Worm (Caenorhabditis elegans) whole organism, L1 larva: Measurements from ENCODE around the gene uggt-1.
A peak's percentile ranks its signal among the peaks of the same experiment; 100 is the strongest.

ENCODE experiments used
- C16A3.4 ChIP-seq: fragments of 150-350 bp; optimal IDR thresholded peaks from 2 replicates; lab custom pipeline; 2014; ENCODE audit warnings: missing biosample characterization, missing genetic modification characterization
- C34B4.2 ChIP-seq: sonication (generic microtip); optimal IDR thresholded peaks from 2 replicates; lab custom pipeline; 2017; ENCODE audit warnings: mild to moderate bottlenecking, missing genetic modification characterization, missing compliant biosample characterization
- aha-1 ChIP-seq: fragments of 150-350 bp; optimal IDR thresholded peaks from 2 replicates; lab custom pipeline; 2014; ENCODE audit warnings: missing biosample characterization, missing genetic modification characterization
- blmp-1 ChIP-seq: fragments of 150-350 bp; optimal IDR thresholded peaks from 2 replicates; lab custom pipeline; 2014; ENCODE audit warnings: missing biosample characterization, missing genetic modification characterization
- ceh-8 ChIP-seq: fragments of 200-800 bp; sonication (Bioruptor generic); optimal IDR thresholded peaks from 2 replicates; lab custom pipeline; 2018; ENCODE audit warnings: mild to moderate bottlenecking, missing genetic modification characterization, moderate library complexity, missing compliant biosample characterization
- ceh-82 ChIP-seq, 3 experiments: fragments of 150-350 bp in 1 of 3; sonication (generic microtip) in 2 of 3; optimal IDR thresholded peaks; 2 replicates each; lab custom pipeline; 2014 to 2017; ENCODE audit warnings: missing biosample characterization in 3 of 3, missing genetic modification characterization in 3 of 3
- ces-1 ChIP-seq: fragments of 150-350 bp; optimal IDR thresholded peaks from 2 replicates; lab custom pipeline; 2014; ENCODE audit warnings: missing biosample characterization, missing genetic modification reagents, missing genetic modification characterization
- dsc-1 ChIP-seq: sonication (generic microtip); optimal IDR thresholded peaks from 2 replicates; lab custom pipeline; 2016; ENCODE audit warnings: mild to moderate bottlenecking, missing genetic modification characterization, missing compliant biosample characterization
- efl-1 ChIP-seq, 4 experiments: fragments of 150-350 bp; optimal IDR thresholded peaks in 3 of 4; peaks in 1 of 4; 1 replicate in 1 of 4; 2 replicates in 3 of 4; lab custom pipeline; 2014; ENCODE audit warnings: missing biosample characterization in 2 of 4, missing genetic modification characterization in 2 of 4, missing genetic modification reagents in 2 of 4
- egl-13 ChIP-seq: sonication (generic microtip); optimal IDR thresholded peaks from 2 replicates; lab custom pipeline; 2016; ENCODE audit warnings: missing genotype, missing genetic modification reagents, missing genetic modification characterization, missing compliant biosample characterization
- elt-2 ChIP-seq: sonication (generic microtip); optimal IDR thresholded peaks from 2 replicates; lab custom pipeline; 2016; ENCODE audit warnings: missing genetic modification characterization, mild to moderate bottlenecking, inconsistent platforms, missing compliant biosample characterization, missing genetic modification reagents
- fkh-8 ChIP-seq: sonication (generic microtip); optimal IDR thresholded peaks from 2 replicates; lab custom pipeline; 2016; ENCODE audit warnings: mild to moderate bottlenecking, missing genetic modification characterization, missing compliant biosample characterization
- grh-1 ChIP-seq: fragments of 200-800 bp; sonication (Bioruptor generic); IDR thresholded peaks from 2 replicates; pipeline ENCODE4 v1.3.6; 2022; ENCODE audit warnings: missing genetic modification reagents, missing genetic modification characterization, missing compliant biosample characterization
- hlh-4 ChIP-seq: sonication (generic microtip); optimal IDR thresholded peaks from 2 replicates; lab custom pipeline; 2016; ENCODE audit warnings: mild to moderate bottlenecking, missing genetic modification characterization, missing compliant biosample characterization
- hpl-2 ChIP-seq: fragments of 150-350 bp; optimal IDR thresholded peaks from 2 replicates; lab custom pipeline; 2014; ENCODE audit warnings: missing biosample characterization, missing genetic modification reagents, missing genetic modification characterization
- irx-1 ChIP-seq: sonication (generic microtip); optimal IDR thresholded peaks from 2 replicates; lab custom pipeline; 2016; ENCODE audit warnings: missing genetic modification characterization, missing compliant biosample characterization
- isw-1 ChIP-seq: fragments of 200-800 bp; sonication (Bioruptor generic); IDR thresholded peaks from 2 replicates; pipeline ENCODE4 v1.3.6; 2022; ENCODE audit warnings: missing genetic modification characterization, missing compliant biosample characterization
- lin-15B ChIP-seq: fragments of 150-350 bp; sonication (generic microtip); optimal IDR thresholded peaks from 3 replicates; lab custom pipeline; 2014; ENCODE audit warnings: missing biosample characterization, missing genetic modification characterization
- lir-3 ChIP-seq: sonication (generic microtip); optimal IDR thresholded peaks from 2 replicates; lab custom pipeline; 2016; ENCODE audit warnings: mild to moderate bottlenecking, missing genetic modification characterization, moderate library complexity, missing compliant biosample characterization; ENCODE audit not compliant: poor library complexity
- mdl-1 ChIP-seq, 2 experiments: fragments of 150-350 bp; optimal IDR thresholded peaks; 2 replicates each; lab custom pipeline; 2014 to 2017; ENCODE audit warnings: missing biosample characterization in 2 of 2, missing genetic modification characterization in 2 of 2, inconsistent platforms in 1 of 2
- mef-2 ChIP-seq: fragments of 150-350 bp; optimal IDR thresholded peaks from 2 replicates; lab custom pipeline; 2014; ENCODE audit warnings: missing biosample characterization, missing genetic modification characterization
- nhr-11 ChIP-seq: fragments of 150-350 bp; optimal IDR thresholded peaks from 2 replicates; lab custom pipeline; 2014; ENCODE audit warnings: missing biosample characterization, missing genetic modification characterization
- nhr-12 ChIP-seq: sonication (generic microtip); optimal IDR thresholded peaks from 2 replicates; lab custom pipeline; 2017; ENCODE audit warnings: missing biosample characterization, missing genetic modification characterization
- nhr-76 ChIP-seq: sonication (generic microtip); optimal IDR thresholded peaks from 2 replicates; lab custom pipeline; 2017; ENCODE audit warnings: missing biosample characterization, missing genetic modification characterization
- nhr-77 ChIP-seq: fragments of 150-350 bp; optimal IDR thresholded peaks from 2 replicates; lab custom pipeline; 2014; ENCODE audit warnings: missing biosample characterization, missing genetic modification characterization
- nhr-84 ChIP-seq: sonication (generic microtip); optimal IDR thresholded peaks from 2 replicates; lab custom pipeline; 2017; ENCODE audit warnings: missing biosample characterization, missing genetic modification characterization
- nhr-85 ChIP-seq: sonication (generic microtip); peaks from one replicate; lab custom pipeline; 2016; ENCODE audit warnings: missing genetic modification characterization, inconsistent platforms, missing compliant biosample characterization
- nhr-90 ChIP-seq: sonication (generic microtip); optimal IDR thresholded peaks from 2 replicates; lab custom pipeline; 2016; ENCODE audit warnings: mild to moderate bottlenecking, missing genetic modification characterization, missing compliant biosample characterization; ENCODE audit not compliant: poor library complexity
- pax-3 ChIP-seq: fragments of 200-800 bp; sonication (Bioruptor generic); optimal IDR thresholded peaks from 2 replicates; lab custom pipeline; 2018; ENCODE audit warnings: mild to moderate bottlenecking, missing genetic modification characterization, moderate library complexity, missing compliant biosample characterization
- pqm-1 ChIP-seq: sonication (generic microtip); optimal IDR thresholded peaks from 3 replicates; lab custom pipeline; 2017; ENCODE audit warnings: missing biosample characterization, missing genetic modification characterization
- rnt-1 ChIP-seq: sonication (generic microtip); optimal IDR thresholded peaks from 2 replicates; lab custom pipeline; 2016; ENCODE audit warnings: mild to moderate bottlenecking, missing genetic modification characterization, moderate library complexity, missing compliant biosample characterization
- snu-23 ChIP-seq: sonication (generic microtip); optimal IDR thresholded peaks from 2 replicates; lab custom pipeline; 2016; ENCODE audit warnings: missing genetic modification characterization, missing compliant biosample characterization
- sup-37 ChIP-seq: fragments of 200-800 bp; sonication (Bioruptor generic); optimal IDR thresholded peaks from 2 replicates; lab custom pipeline; 2018; ENCODE audit warnings: mild to moderate bottlenecking, missing genetic modification characterization, missing compliant biosample characterization
- swsn-7 ChIP-seq: sonication (generic microtip); optimal IDR thresholded peaks from 2 replicates; lab custom pipeline; 2016; ENCODE audit warnings: missing genetic modification characterization, missing compliant biosample characterization
- tbx-2 ChIP-seq: sonication (generic microtip); optimal IDR thresholded peaks from 2 replicates; lab custom pipeline; 2016; ENCODE audit warnings: missing genetic modification characterization, missing compliant biosample characterization
- unc-130 ChIP-seq: fragments of 150-350 bp; optimal IDR thresholded peaks from 2 replicates; lab custom pipeline; 2017; ENCODE audit warnings: missing biosample characterization, missing genetic modification characterization, inconsistent platforms
- unc-86 ChIP-seq: sonication (generic microtip); optimal IDR thresholded peaks from 2 replicates; lab custom pipeline; 2016; ENCODE audit warnings: missing genetic modification characterization, missing compliant biosample characterization
- unc-98 ChIP-seq: fragments of 200-800 bp; sonication (Bioruptor generic); IDR thresholded peaks from 2 replicates; pipeline ENCODE4 v1.3.6; 2022; ENCODE audit warnings: missing genetic modification characterization, missing compliant biosample characterization
- ztf-11 ChIP-seq, 2 experiments: sonication (generic microtip); optimal IDR thresholded peaks; 2 replicates each; lab custom pipeline; 2016 to 2017; ENCODE audit warnings: missing genetic modification characterization in 2 of 2, missing biosample characterization in 1 of 2, missing compliant biosample characterization in 1 of 2

uggt-1 gene

ce11 chrX:7523799-7524198 lies 23.0 kb upstream of the uggt-1 start (continued):
- TF ChIP-seq isw-1 (GFP tag; lab: Robert Waterston, UW) (no peak), hlh-4 (tag; lab: Kevin White, UChicago) (no peak), nhr-11 (tag; lab: Kevin White, UChicago) (no peak), unc-98 (no peak), swsn-7 (tag; lab: Kevin White, UChicago) (no peak), nhr-76 (tag; lab: Kevin White, UChicago) (no peak), nhr-12 (tag; lab: Kevin White, UChicago) (no peak), hpl-2 (GFP tag; lab: Kevin White, UChicago) (no peak), lin-15B (no peak), ces-1 (GFP tag; lab: Kevin White, UChicago) (no peak), fkh-8 (tag; lab: Kevin White, UChicago) (no peak), pax-3 (no peak), unc-130 (tag; lab: Kevin White, UChicago) (no peak), sup-37 (GFP tag; lab: Kevin White, UChicago) (no peak), elt-2 (tag; lab: Kevin White, UChicago) (no peak), irx-1 (tag; lab: Kevin White, UChicago) (no peak), blmp-1 (no peak), unc-86 (tag; lab: Kevin White, UChicago) (no peak), snu-23 (peak; percentile 37), aha-1 (no peak), ceh-82 (tag; optimal IDR thresholded peaks at IDR 0.05; lab: Kevin White, UChicago) (no peak)
- TF ChIP-seq, all 84 proteins: peak for 8

- TF ChIP-seq efl-1 (optimal IDR thresholded peaks at IDR 0.05; lab: Kevin White, UChicago) (no peak), efl-1 (GFP tag; optimal IDR thresholded peaks at IDR 0.05 in 1 of 2; lab: Kevin White, UChicago) (peak in 1 of 2 experiments; percentile 42), lin-15B (no peak), rnt-1 (tag; lab: Kevin White, UChicago) (peak; percentile 45), ztf-11 (tag; optimal IDR thresholded peaks at IDR 0.05; lab: Kevin White, UChicago) (no peak)
- TF ChIP-seq, all 84 proteins: peak for 2
These were observed 21.8 kb upstream of the uggt-1 start for ce11 chrX:7522595-7522994.

ce11 chrX:7519569-7519968 lies 18.8 kb upstream of the uggt-1 start, which contains the start of gene chts-1:
Gene chts-1 (minus strand): TSS chrX:7519669.
- TF ChIP-seq dsc-1 (tag; lab: Kevin White, UChicago) (no peak), fkh-8 (tag; lab: Kevin White, UChicago) (no peak), ceh-8 (no peak), nhr-84 (no peak), mdl-1 (tag; optimal IDR thresholded peaks at IDR 0.05; lab: Kevin White, UChicago) (no peak), lir-3 (tag; lab: Kevin White, UChicago) (no peak)

- TF ChIP-seq efl-1 (optimal IDR thresholded peaks at IDR 0.05; lab: Kevin White, UChicago) = no peak
- TF ChIP-seq efl-1 (GFP tag; optimal IDR thresholded peaks at IDR 0.05 in 1 of 2; lab: Kevin White, UChicago) = peak in 1 of 2 experiments; percentile 82
- no peak for TF ChIP-seq nhr-85 (tag; lab: Kevin White, UChicago)
- TF ChIP-seq egl-13 (tag; lab: Kevin White, UChicago) = no peak
- no peak for TF ChIP-seq nhr-77 (tag; lab: Kevin White, UChicago)
- TF ChIP-seq nhr-84 = no peak
- TF ChIP-seq nhr-12 (tag; lab: Kevin White, UChicago) = no peak
These were observed 11.9 kb upstream of the uggt-1 start for ce11 chrX:7512714-7513113.

- no peak for TF ChIP-seq C16A3.4 (tag; lab: Kevin White, UChicago)
- TF ChIP-seq mef-2 = no peak
- TF ChIP-seq snu-23 = no peak
- no peak for TF ChIP-seq nhr-84
- no peak for TF ChIP-seq mdl-1 (tag; optimal IDR thresholded peaks at IDR 0.05; lab: Kevin White, UChicago)
- no peak for TF ChIP-seq C34B4.2 (tag; lab: Kevin White, UChicago)
- no peak for TF ChIP-seq hpl-2 (GFP tag; lab: Kevin White, UChicago)
- TF ChIP-seq tbx-2 = no peak
- TF ChIP-seq nhr-76 (tag; lab: Kevin White, UChicago) = no peak
- TF ChIP-seq isw-1 (GFP tag; lab: Robert Waterston, UW) = no peak
- no peak for TF ChIP-seq pqm-1 (tag; lab: Kevin White, UChicago)
- no peak for TF ChIP-seq elt-2 (tag; lab: Kevin White, UChicago)
- TF ChIP-seq nhr-90 (tag; lab: Kevin White, UChicago) = no peak
- no peak for TF ChIP-seq grh-1 (GFP tag; lab: Robert Waterston, UW)
These were observed 6.4 kb upstream of the uggt-1 start for ce11 chrX:7507141-7507540.
